Worm (Caenorhabditis elegans) whole organism, L1 larva: ENCODE results near the gene K09H11.15.

Experiments
- dpl-1 ChIP-seq, 3 experiments: fragments of 150-350 bp in 2 of 3; sonication (generic microtip) in 1 of 3; optimal IDR thresholded peaks; 2 replicates each; lab custom pipeline; 2014 to 2017; ENCODE audit warnings: missing biosample characterization in 3 of 3, missing genetic modification characterization in 3 of 3, missing genetic modification reagents in 3 of 3
- ets-5 ChIP-seq: fragments of 200-800 bp; sonication (Bioruptor generic); IDR thresholded peaks from 2 replicates; pipeline ENCODE4 v1.3.6; 2022; ENCODE audit warnings: missing genetic modification characterization, missing compliant biosample characterization
- fkh-10 ChIP-seq: sonication (generic microtip); optimal IDR thresholded peaks from 2 replicates; lab custom pipeline; 2017; ENCODE audit warnings: missing biosample characterization, missing genetic modification reagents, missing genetic modification characterization
- fkh-8 ChIP-seq: sonication (generic microtip); optimal IDR thresholded peaks from 2 replicates; lab custom pipeline; 2016; ENCODE audit warnings: mild to moderate bottlenecking, missing genetic modification characterization, missing compliant biosample characterization
- nhr-237 ChIP-seq: fragments of 150-350 bp; optimal IDR thresholded peaks from 2 replicates; lab custom pipeline; 2014; ENCODE audit warnings: missing biosample characterization, missing genetic modification characterization
- nhr-71 ChIP-seq: sonication (generic microtip); optimal IDR thresholded peaks from 2 replicates; lab custom pipeline; 2016; ENCODE audit warnings: mild to moderate bottlenecking, missing genetic modification characterization, moderate library complexity, missing compliant biosample characterization
- nhr-84 ChIP-seq: sonication (generic microtip); optimal IDR thresholded peaks from 2 replicates; lab custom pipeline; 2017; ENCODE audit warnings: missing biosample characterization, missing genetic modification characterization
- rnt-1 ChIP-seq: sonication (generic microtip); optimal IDR thresholded peaks from 2 replicates; lab custom pipeline; 2016; ENCODE audit warnings: mild to moderate bottlenecking, missing genetic modification characterization, moderate library complexity, missing compliant biosample characterization

DNA sequence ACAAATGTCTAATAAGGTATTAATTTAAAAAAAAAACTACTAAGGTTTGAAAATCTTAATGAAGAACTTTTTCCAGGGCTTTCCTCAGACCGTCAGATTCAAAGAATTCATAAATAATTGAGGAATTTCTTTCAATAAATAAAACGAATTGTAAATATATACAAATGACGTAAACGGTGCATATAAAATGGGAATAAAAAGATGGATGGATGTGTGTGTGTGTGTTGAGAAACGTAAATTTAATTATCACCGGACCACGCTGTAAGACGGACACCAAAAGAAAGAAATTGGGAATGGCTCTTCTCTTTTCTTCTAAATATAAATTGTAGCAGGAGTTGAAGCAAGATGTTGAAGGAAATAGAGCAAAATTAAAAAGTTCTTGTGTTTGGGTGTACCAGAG, 15.6 kb upstream of the K09H11.15 start:
- TF ChIP-seq nhr-84 (no peak), nhr-71 (tag; lab: Kevin White, UChicago) (no peak), fkh-10 (GFP tag; lab: Kevin White, UChicago) (no peak), ets-5 (GFP tag; lab: Robert Waterston, UW) (no peak), rnt-1 (tag; lab: Kevin White, UChicago) (no peak), fkh-8 (no peak), nhr-237 (tag; lab: Kevin White, UChicago) (no peak), dpl-1 (GFP tag; optimal IDR thresholded peaks at IDR 0.05; lab: Kevin White, UChicago) (no peak)
